Worm (Caenorhabditis elegans) whole organism, early embryonic: ENCODE measurements around the gene Y51H7C.7.

Experiments
- B0310.2 ChIP-seq: sonication (generic microtip); optimal IDR thresholded peaks from 2 replicates; lab custom pipeline; 2016; ENCODE audit warnings: mild to moderate bottlenecking, missing genetic modification characterization, missing compliant biosample characterization
- F13C5.2 ChIP-seq: sonication (generic microtip); optimal IDR thresholded peaks from 2 replicates; lab custom pipeline; 2017; ENCODE audit warnings: mild to moderate bottlenecking, missing genetic modification characterization, inconsistent platforms, missing compliant biosample characterization
- ama-1 ChIP-seq: fragments of 150-350 bp; optimal IDR thresholded peaks from 2 replicates; lab custom pipeline; 2014
- ceh-13 ChIP-seq: fragments of 200-800 bp; sonication (Bioruptor generic); optimal IDR thresholded peaks from 2 replicates; lab custom pipeline; 2018; ENCODE audit warnings: mild to moderate bottlenecking, missing genetic modification characterization, missing compliant biosample characterization
- ets-7 ChIP-seq: sonication (generic microtip); optimal IDR thresholded peaks from 2 replicates; lab custom pipeline; 2016; ENCODE audit warnings: missing genotype, missing genetic modification characterization, missing compliant biosample characterization
- flt-1 ChIP-seq: fragments of 200-800 bp; sonication (Bioruptor generic); IDR thresholded peaks from 2 replicates; pipeline ENCODE4 v1.3.6; 2022; ENCODE audit warnings: missing genetic modification characterization, missing compliant biosample characterization
- hmg-4 ChIP-seq: fragments of 200-800 bp; sonication (Bioruptor generic); optimal IDR thresholded peaks from 2 replicates; lab custom pipeline; 2018; ENCODE audit warnings: mild to moderate bottlenecking, missing genetic modification characterization, missing compliant biosample characterization
- hnd-1 ChIP-seq: sonication (generic microtip); optimal IDR thresholded peaks from 2 replicates; lab custom pipeline; 2016; ENCODE audit warnings: missing genetic modification characterization, missing compliant biosample characterization
- pes-1 ChIP-seq: fragments of 200-800 bp; sonication (Bioruptor generic); IDR thresholded peaks from 2 replicates; pipeline ENCODE4 v1.3.6; 2022; ENCODE audit warnings: missing genetic modification reagents, missing genetic modification characterization, missing compliant biosample characterization
- tbx-11 ChIP-seq: fragments of 200-800 bp; sonication (Bioruptor generic); IDR thresholded peaks from 2 replicates; pipeline ENCODE4 v1.3.6; 2022; ENCODE audit warnings: missing genetic modification characterization, missing compliant biosample characterization
- tbx-37 ChIP-seq: fragments of 200-800 bp; sonication (Bioruptor generic); conservative IDR thresholded peaks from 2 replicates; pipeline ENCODE4 v1.3.6; 2022; ENCODE audit warnings: missing genetic modification reagents, missing genetic modification characterization, missing compliant biosample characterization

DNA sequence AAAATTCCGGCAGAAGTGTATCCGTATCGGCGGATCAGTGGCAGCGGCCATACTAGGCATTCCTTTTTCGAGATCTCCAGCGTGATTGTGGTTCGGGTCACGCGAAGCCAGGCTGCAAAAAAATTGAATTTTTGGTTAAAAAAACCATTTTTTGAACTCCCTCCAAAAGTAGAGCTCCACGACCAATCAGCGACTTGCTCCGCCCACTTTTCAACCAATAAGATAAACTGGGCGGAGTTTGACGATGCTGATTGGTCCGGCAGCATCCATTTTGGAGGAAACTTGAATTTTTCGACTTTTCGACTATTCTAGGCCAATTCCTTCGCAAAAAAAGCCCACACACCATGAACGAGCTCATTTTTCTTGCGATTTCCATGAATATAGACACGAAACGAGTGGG lies 27.9 kb upstream of the Y51H7C.7 start:
- TF ChIP-seq B0310.2 (tag; lab: Kevin White, UChicago) (no peak), hnd-1 (tag; lab: Kevin White, UChicago) (no peak), tbx-37 (GFP tag; lab: Robert Waterston, UW) (no peak), ets-7 (tag; lab: Kevin White, UChicago) (no peak), hmg-4 (GFP tag; lab: Kevin White, UChicago) (no peak), pes-1 (GFP tag; lab: Robert Waterston, UW) (no peak), ama-1 (lab: Kevin White, UChicago) (no peak), ceh-13 (no peak), F13C5.2 (tag; lab: Kevin White, UChicago) (no peak), tbx-11 (GFP tag; lab: Robert Waterston, UW) (no peak), flt-1 (GFP tag; lab: Robert Waterston, UW) (no peak)
